Fruit fly (Drosophila melanogaster): ENCODE measurements around the gene CG2187.

The CG2187 gene

dm6 chr3R:31758587-31759167 is at the start of gene CG2187:
Gene CG2187, minus strand, starts transcription at chr3R:31758637.
- TF ChIP-seq Hr83 (GFP tag; optimal IDR thresholded peaks at IDR 0.05; ENCODE audit: poor library complexity, severe bottlenecking) (peak; percentile 35), N (GFP tag; optimal IDR thresholded peaks at IDR 0.05) (no peak)

- TF ChIP-seq Mio (GFP tag; optimal IDR thresholded peaks at IDR 0.05), result no peak
- TF ChIP-seq Sp1 (GFP tag; optimal IDR thresholded peaks at IDR 0.05), result no peak
- TF ChIP-seq woc (GFP tag; optimal IDR thresholded peaks at IDR 0.05), result peak; percentile 18
- no peak for TF ChIP-seq h (GFP tag; optimal IDR thresholded peaks at IDR 0.05)
- no peak for TF ChIP-seq br (GFP tag; optimal IDR thresholded peaks at IDR 0.05)
- TF ChIP-seq usp (GFP tag; optimal IDR thresholded peaks at IDR 0.05), result no peak
- TF ChIP-seq N (GFP tag; optimal IDR thresholded peaks at IDR 0.05), result no peak
- TF ChIP-seq dsf (GFP tag; optimal IDR thresholded peaks at IDR 0.05; ENCODE audit: borderline replicate concordance), result no peak
- TF ChIP-seq Rel (GFP tag; optimal IDR thresholded peaks at IDR 0.05), result no peak
- TF ChIP-seq Rel (tag; optimal IDR thresholded peaks at IDR 0.05), result no peak
- TF ChIP-seq ey (GFP tag; optimal IDR thresholded peaks at IDR 0.05), result no peak
- no peak for TF ChIP-seq CG32264 (GFP tag; optimal IDR thresholded peaks at IDR 0.05)
- no peak for TF ChIP-seq brk (GFP tag; optimal IDR thresholded peaks at IDR 0.05)
- TF ChIP-seq Vsx2 (GFP tag; optimal IDR thresholded peaks at IDR 0.05; ENCODE audit: partially characterized antibody), result no peak
- TF ChIP-seq CG9705 (GFP tag; optimal IDR thresholded peaks at IDR 0.05), result no peak
- TF ChIP-seq foxo (GFP tag; optimal IDR thresholded peaks at IDR 0.05), result peak in 1 of 2 experiments; percentile 63
- TF ChIP-seq pan (optimal IDR thresholded peaks at IDR 0.05), result no peak
- TF ChIP-seq fru (GFP tag; optimal IDR thresholded peaks at IDR 0.05), result no peak
- TF ChIP-seq Dfd (GFP tag; optimal IDR thresholded peaks at IDR 0.05), result no peak
- TF ChIP-seq Hr83 (GFP tag; optimal IDR thresholded peaks at IDR 0.05; ENCODE audit: poor library complexity, severe bottlenecking), result peak; percentile 25
- no peak for TF ChIP-seq sv (GFP tag; optimal IDR thresholded peaks at IDR 0.05)
- TF ChIP-seq OdsH (GFP tag; optimal IDR thresholded peaks at IDR 0.05), result no peak
Measured at dm6 chr3R:31805228-31805738, 46.8 kb upstream of the CG2187 start, which contains the start of the genes CG42233 and CG1971. Gene CG42233, minus strand, starts transcription at chr3R:31805278. Gene CG1971, plus strand, starts transcription at chr3R:31805468.

dm6 chr3R:31800663-31801062 is 42.2 kb upstream of the CG2187 start, which contains the start of gene Ir100a:
Gene Ir100a, plus strand, starts transcription at chr3R:31800963.
- TF ChIP-seq usp (GFP tag; optimal IDR thresholded peaks at IDR 0.05) (no peak), CG9705 (GFP tag; optimal IDR thresholded peaks at IDR 0.05) (no peak), ey (GFP tag; optimal IDR thresholded peaks at IDR 0.05) (no peak), brk (GFP tag; optimal IDR thresholded peaks at IDR 0.05) (no peak), Abd-B (GFP tag; optimal IDR thresholded peaks at IDR 0.05) (no peak), h (GFP tag; optimal IDR thresholded peaks at IDR 0.05) (no peak), Hr78 (GFP tag; optimal IDR thresholded peaks at IDR 0.05) (no peak), Hnf4 (GFP tag; optimal IDR thresholded peaks at IDR 0.05) (no peak), Hr83 (GFP tag; optimal IDR thresholded peaks at IDR 0.05; ENCODE audit: poor library complexity, severe bottlenecking) (no peak), Sp1 (GFP tag; optimal IDR thresholded peaks at IDR 0.05) (no peak), Mio (GFP tag; optimal IDR thresholded peaks at IDR 0.05) (no peak), tai (GFP tag; optimal IDR thresholded peaks at IDR 0.05) (no peak), Dfd (GFP tag; optimal IDR thresholded peaks at IDR 0.05) (no peak), rgr (GFP tag; optimal IDR thresholded peaks at IDR 0.05) (no peak), Vsx2 (GFP tag; optimal IDR thresholded peaks at IDR 0.05; ENCODE audit: partially characterized antibody) (no peak), dl (GFP tag; optimal IDR thresholded peaks at IDR 0.05; ENCODE audit: insufficient read depth in 1 of 2, partially characterized antibody in 2 of 2) (no peak)

dm6 chr3R:31794457-31794856 is 36.0 kb upstream of the CG2187 start:
- TF ChIP-seq N (GFP tag; optimal IDR thresholded peaks at IDR 0.05) (peak; percentile 30), CG32264 (GFP tag; optimal IDR thresholded peaks at IDR 0.05) (peak; percentile 13), dl (GFP tag; optimal IDR thresholded peaks at IDR 0.05; ENCODE audit: insufficient read depth in 1 of 2, partially characterized antibody in 2 of 2) (peak in 1 of 2 experiments; percentile 14), h (GFP tag; optimal IDR thresholded peaks at IDR 0.05) (no peak)

dm6 chr3R:31793664-31794417 is 35.4 kb upstream of the CG2187 start, which contains the start of the genes Mccc1 and Acf:
Gene Mccc1, minus strand, starts transcription at chr3R:31793907.
Gene Acf, plus strand, starts transcription at chr3R:31793981.
- TF ChIP-seq GATAd (GFP tag; optimal IDR thresholded peaks at IDR 0.05), result peak; percentile 38
- TF ChIP-seq Myc (optimal IDR thresholded peaks at IDR 0.05), result no peak
- TF ChIP-seq jim (GFP tag; optimal IDR thresholded peaks at IDR 0.05), result no peak
- TF ChIP-seq Mio (GFP tag; optimal IDR thresholded peaks at IDR 0.05), result no peak
- TF ChIP-seq Hnf4 (GFP tag; optimal IDR thresholded peaks at IDR 0.05), result no peak
- TF ChIP-seq Hr83 (GFP tag; optimal IDR thresholded peaks at IDR 0.05; ENCODE audit: poor library complexity, severe bottlenecking), result peak; percentile 44
- peak; percentile 10 for TF ChIP-seq CG32264 (GFP tag; optimal IDR thresholded peaks at IDR 0.05)
- TF ChIP-seq sv (GFP tag; optimal IDR thresholded peaks at IDR 0.05), result peak; percentile 36
- TF ChIP-seq dsf (GFP tag; optimal IDR thresholded peaks at IDR 0.05; ENCODE audit: borderline replicate concordance), result peak; percentile 23
- TF ChIP-seq br (GFP tag; optimal IDR thresholded peaks at IDR 0.05), result no peak
- peak; percentile 17 for TF ChIP-seq psq (GFP tag; optimal IDR thresholded peaks at IDR 0.05)
- no peak for TF ChIP-seq CG9705 (GFP tag; optimal IDR thresholded peaks at IDR 0.05)
- no peak for TF ChIP-seq dl (GFP tag; optimal IDR thresholded peaks at IDR 0.05; ENCODE audit: insufficient read depth in 1 of 2, partially characterized antibody in 2 of 2)
